Worm (Caenorhabditis elegans): ENCODE results near the gene F52E1.5.

F52E1.5 gene

DNA sequence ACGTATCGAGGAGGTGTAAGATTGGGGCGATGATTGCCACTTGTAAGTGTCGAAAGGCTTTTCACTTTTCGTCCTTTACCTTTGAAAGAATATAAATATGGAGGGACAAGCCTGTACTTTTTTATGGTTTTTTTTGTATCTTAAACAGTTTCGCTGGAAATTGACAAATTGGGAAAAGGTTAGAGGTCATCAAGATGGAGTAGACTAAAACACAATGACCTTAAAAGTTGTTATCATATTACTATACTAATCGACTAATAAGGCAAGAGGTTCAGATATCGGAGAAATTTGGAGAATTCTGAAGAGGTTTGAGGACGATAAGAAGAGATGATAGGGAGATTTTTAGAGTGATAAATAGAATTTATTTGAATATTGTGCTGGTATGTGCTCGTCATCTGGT, 26.8 kb downstream of the F52E1.5 start:
- no peak for TF ChIP-seq Y105C5A.15 (GFP tag; IDR thresholded peaks at IDR 0.05)
- no peak for TF ChIP-seq pha-4 (GFP tag; IDR thresholded peaks at IDR 0.05)
- no peak for TF ChIP-seq pha-4 (tag; optimal IDR thresholded peaks at IDR 0.05)
- TF ChIP-seq nhr-41 (GFP tag; IDR thresholded peaks at IDR 0.05): no peak
- no peak for TF ChIP-seq mxl-3 (GFP tag; optimal IDR thresholded peaks at IDR 0.05)
- TF ChIP-seq dmd-6 (GFP tag; IDR thresholded peaks at IDR 0.05): no peak
- TF ChIP-seq hmg-1.1 (GFP tag; IDR thresholded peaks at IDR 0.05): no peak

DNA sequence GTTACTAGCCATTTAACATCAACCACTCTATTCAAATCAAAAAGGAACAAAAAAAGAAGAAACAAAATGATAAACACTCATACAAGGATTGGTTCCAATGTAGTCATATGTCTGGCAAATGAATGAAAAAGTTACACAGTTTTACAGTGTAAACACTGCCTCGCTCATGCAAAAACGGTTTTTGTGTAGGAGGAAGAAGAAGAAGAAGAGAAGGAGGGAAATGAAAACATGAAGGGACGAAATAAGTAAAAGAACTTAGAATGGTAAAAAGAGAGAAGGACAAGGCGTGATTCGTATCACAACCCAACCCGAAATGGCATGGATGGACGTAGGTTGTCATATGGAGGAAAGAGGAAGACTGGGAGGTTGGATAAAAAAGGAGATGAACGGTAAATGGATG, 27.6 kb downstream of the F52E1.5 start:
- no peak for TF ChIP-seq pqm-1 (tag; optimal IDR thresholded peaks at IDR 0.05)
- TF ChIP-seq hlh-30 (tag; optimal IDR thresholded peaks at IDR 0.05; ENCODE audit: insufficient read depth): peak; percentile 43
- TF ChIP-seq pha-4 (GFP tag; IDR thresholded peaks at IDR 0.05): no peak
- peak; percentile 35 for TF ChIP-seq pha-4 (tag; optimal IDR thresholded peaks at IDR 0.05)
- TF ChIP-seq egl-43 (GFP tag; IDR thresholded peaks at IDR 0.05): no peak
- no peak for TF ChIP-seq jun-1 (tag; optimal IDR thresholded peaks at IDR 0.05)
- peak; percentile 16 for TF ChIP-seq mxl-3 (GFP tag; optimal IDR thresholded peaks at IDR 0.05)
- no peak for TF ChIP-seq Y75B8A.6 (GFP tag; IDR thresholded peaks at IDR 0.05)
- TF ChIP-seq cey-2 (tag; optimal IDR thresholded peaks at IDR 0.05; ENCODE audit: borderline replicate concordance, insufficient read depth): peak; percentile 78
- no peak for TF ChIP-seq sdz-12 (GFP tag; optimal IDR thresholded peaks at IDR 0.05)
- TF ChIP-seq skn-1 (tag; optimal IDR thresholded peaks at IDR 0.05): no peak
- no peak for TF ChIP-seq daf-16 (GFP tag; optimal IDR thresholded peaks at IDR 0.05)
- peak; percentile 54 for TF ChIP-seq daf-16 (tag; optimal IDR thresholded peaks at IDR 0.05)
- TF ChIP-seq unc-62 (GFP tag; optimal IDR thresholded peaks at IDR 0.05 in 1 of 2): peak in 1 of 2 experiments; percentile 90
- no peak for TF ChIP-seq unc-62 (tag; optimal IDR thresholded peaks at IDR 0.05)
- no peak for TF ChIP-seq madf-9 (GFP tag; conservative IDR thresholded peaks at IDR 0.05)
- TF ChIP-seq nhr-48 (tag; optimal IDR thresholded peaks at IDR 0.05): peak; percentile 35
- no peak for TF ChIP-seq fkh-10 (GFP tag; optimal IDR thresholded peaks at IDR 0.05)
- no peak for TF ChIP-seq R02D3.7 (tag; optimal IDR thresholded peaks at IDR 0.05)
- TF ChIP-seq lin-1 (GFP tag; IDR thresholded peaks at IDR 0.05): no peak
- TF ChIP-seq php-3 (GFP tag; IDR thresholded peaks at IDR 0.05): no peak
- peak; percentile 18 for TF ChIP-seq hlh-11 (tag; optimal IDR thresholded peaks at IDR 0.05)
- TF ChIP-seq mdl-1 (tag; optimal IDR thresholded peaks at IDR 0.05): no peak
- TF ChIP-seq nhr-10 (tag; optimal IDR thresholded peaks at IDR 0.05): no peak
- TF ChIP-seq dmd-6 (GFP tag; IDR thresholded peaks at IDR 0.05): no peak
- TF ChIP-seq snpc-1.2 (GFP tag; IDR thresholded peaks at IDR 0.05): no peak
- TF ChIP-seq ces-1 (GFP tag; optimal IDR thresholded peaks at IDR 0.05): no peak
- TF ChIP-seq zfp-3 (GFP tag; conservative IDR thresholded peaks at IDR 0.05): no peak
- TF ChIP-seq F44E2.7 (GFP tag; IDR thresholded peaks at IDR 0.05): no peak
- no peak for TF ChIP-seq nhr-42 (GFP tag; IDR thresholded peaks at IDR 0.05)
- TF ChIP-seq vab-7 (GFP tag; IDR thresholded peaks at IDR 0.05): no peak
- TF ChIP-seq ceh-20 (GFP tag; IDR thresholded peaks at IDR 0.05): no peak
- no peak for TF ChIP-seq spr-1 (tag; optimal IDR thresholded peaks at IDR 0.05)
- TF ChIP-seq fos-1 (tag; optimal IDR thresholded peaks at IDR 0.05): no peak
- no peak for TF ChIP-seq madf-5 (GFP tag; IDR thresholded peaks at IDR 0.05)
- no peak for TF ChIP-seq lin-38 (GFP tag; IDR thresholded peaks at IDR 0.05)
- TF ChIP-seq Y48G9A.11 (GFP tag; IDR thresholded peaks at IDR 0.05): no peak
- TF ChIP-seq nhr-28 (tag; optimal IDR thresholded peaks at IDR 0.05): peak; percentile 11
- peak; percentile 27 for TF ChIP-seq dve-1 (tag; optimal IDR thresholded peaks at IDR 0.05; ENCODE audit: insufficient read depth)
